Fruit fly (Drosophila melanogaster): ENCODE measurements around the gene kuk.

DNA sequence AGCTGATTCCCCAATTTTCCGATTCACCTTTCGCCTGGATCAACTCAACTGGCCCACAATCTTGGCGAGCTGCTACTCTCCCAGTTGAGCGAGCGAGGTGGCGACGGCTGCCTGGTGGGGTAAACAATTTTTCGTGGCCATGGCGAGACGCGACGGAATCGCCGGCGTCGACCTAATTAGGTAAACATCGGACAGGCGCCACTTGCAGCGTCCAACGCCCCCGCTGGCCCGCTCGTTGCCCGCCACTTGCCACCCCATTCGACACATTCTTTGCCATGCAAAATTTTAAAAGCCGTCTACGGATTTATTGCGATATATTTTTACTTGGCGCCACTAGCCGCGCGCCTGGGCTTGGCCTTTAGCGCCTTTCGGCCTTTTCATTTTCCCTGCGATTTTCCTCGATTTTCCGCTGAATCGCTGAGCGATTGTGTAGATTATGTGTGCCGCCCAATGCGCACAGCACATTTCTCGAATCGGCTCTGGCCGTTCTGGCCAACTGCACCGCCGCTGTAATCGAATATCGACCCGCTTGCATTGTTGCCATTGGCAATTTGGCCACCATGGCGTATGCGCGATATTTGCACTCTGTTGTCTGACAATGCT lies 13.1 kb upstream of the kuk start:
- no peak for TF ChIP-seq CG8478 (optimal IDR thresholded peaks at IDR 0.05)
- no peak for TF ChIP-seq CG13424 (tag; optimal IDR thresholded peaks at IDR 0.05)
- TF ChIP-seq toy (GFP tag; IDR thresholded peaks at IDR 0.05), result no peak
- TF ChIP-seq ham (GFP tag; IDR thresholded peaks at IDR 0.05), result no peak
- TF ChIP-seq CG4730 (GFP tag; IDR thresholded peaks at IDR 0.05), result no peak
- TF ChIP-seq Hr39 (optimal IDR thresholded peaks at IDR 0.05), result no peak

Data from whole organism, embryonic.